Worm (Caenorhabditis elegans) whole organism, L4 larva: ENCODE results near the gene srh-113.

ENCODE experiments used
- T26A8.4 ChIP-seq: fragments of 200-800 bp; sonication (Bioruptor generic); IDR thresholded peaks from 2 replicates; pipeline ENCODE4 v1.3.6; 2022; ENCODE audit warnings: missing genetic modification characterization, missing compliant biosample characterization
- aly-2 ChIP-seq: sonication (generic microtip); optimal IDR thresholded peaks from 2 replicates; lab custom pipeline; 2018; ENCODE audit warnings: missing biosample characterization, missing genetic modification characterization
- ceh-62 ChIP-seq: sonication (generic microtip); optimal IDR thresholded peaks from 2 replicates; lab custom pipeline; 2017; ENCODE audit warnings: missing biosample characterization, missing genetic modification characterization
- daf-16 ChIP-seq, 3 experiments: sonication (generic microtip); optimal IDR thresholded peaks; 2 replicates each; lab custom pipeline; 2016 to 2017; ENCODE audit warnings: missing genetic modification characterization in 3 of 3, missing genetic modification reagents in 3 of 3, mild to moderate bottlenecking in 2 of 3, missing compliant biosample characterization in 2 of 3, missing biosample characterization in 1 of 3, moderate library complexity in 1 of 3
- fkh-10 ChIP-seq: fragments of 150-350 bp; optimal IDR thresholded peaks from 2 replicates; lab custom pipeline; 2014; ENCODE audit warnings: missing biosample characterization, missing genetic modification reagents, missing genetic modification characterization
- lin-15B ChIP-seq: fragments of 150-350 bp; sonication (generic microtip); optimal IDR thresholded peaks from 3 replicates; lab custom pipeline; 2014; ENCODE audit warnings: missing biosample characterization, missing genetic modification characterization
- mdl-1 ChIP-seq, 2 experiments: fragments of 150-350 bp in 1 of 2; sonication (generic microtip) in 1 of 2; optimal IDR thresholded peaks; 2 replicates each; lab custom pipeline; 2014 to 2017; ENCODE audit warnings: missing biosample characterization in 2 of 2, missing genetic modification characterization in 2 of 2
- nhr-6 ChIP-seq: fragments of 150-350 bp; optimal IDR thresholded peaks from 2 replicates; lab custom pipeline; 2014; ENCODE audit warnings: missing biosample characterization, missing genetic modification characterization
- pha-4 ChIP-seq, 2 experiments: fragments of 150-350 bp in 1 of 2; fragments of 200-800 bp in 1 of 2; sonication (Bioruptor generic) in 1 of 2; IDR thresholded peaks in 1 of 2; optimal IDR thresholded peaks in 1 of 2; 2 replicates each; pipeline versions ENCODE4 v1.3.6 to Lab custom; 2014 to 2022; ENCODE audit warnings: missing genetic modification characterization in 2 of 2, missing genetic modification reagents in 2 of 2, missing biosample characterization in 1 of 2, missing compliant biosample characterization in 1 of 2
- skn-1 ChIP-seq: fragments of 150-350 bp; optimal IDR thresholded peaks from 2 replicates; lab custom pipeline; 2014; ENCODE audit warnings: missing biosample characterization, missing genetic modification characterization
- unc-62 ChIP-seq, 3 experiments: fragments of 150-350 bp in 1 of 3; sonication (generic microtip); optimal IDR thresholded peaks in 2 of 3; peaks in 1 of 3; 1 replicate in 1 of 3; 2 replicates in 2 of 3; lab custom pipeline; 2014 to 2017; ENCODE audit warnings: missing biosample characterization in 3 of 3, missing genetic modification characterization in 3 of 3, missing genetic modification reagents in 3 of 3, missing genotype in 1 of 3

DNA sequence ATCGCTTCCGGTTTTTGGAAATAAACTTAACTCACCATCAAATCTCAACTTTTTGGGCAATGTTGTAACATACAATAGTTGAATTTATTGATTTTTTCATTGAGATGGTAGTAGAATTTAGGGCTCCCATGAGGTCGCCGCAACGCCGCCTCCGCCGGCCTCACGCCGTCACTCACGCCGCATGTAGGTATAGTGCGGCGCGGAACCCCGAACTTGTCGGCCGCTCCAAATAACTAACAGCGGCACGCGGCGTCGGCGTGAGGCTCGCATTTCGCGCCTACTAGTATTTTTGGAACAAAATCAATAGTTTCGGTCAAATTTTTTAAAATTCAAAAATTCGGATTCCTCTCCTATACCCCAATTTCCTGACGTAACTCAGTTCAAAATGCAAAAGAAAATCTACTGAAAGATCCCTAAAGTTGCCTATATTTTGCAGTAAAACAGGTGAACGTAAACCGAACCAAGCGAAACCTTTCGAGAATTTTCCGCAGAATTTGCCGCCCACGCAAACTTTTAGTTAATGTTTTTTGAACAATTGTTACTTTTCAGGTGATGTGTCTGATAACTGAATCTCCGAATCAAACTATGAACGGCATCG is 38.6 kb downstream of the srh-113 start, which contains the start of gene Y61B8A.6:
- TF ChIP-seq unc-62 (GFP tag; optimal IDR thresholded peaks at IDR 0.05 in 1 of 2; lab: Kevin White, UChicago): no peak
- no peak for TF ChIP-seq unc-62 (tag; optimal IDR thresholded peaks at IDR 0.05; lab: Kevin White, UChicago)
- no peak for TF ChIP-seq mdl-1 (tag; optimal IDR thresholded peaks at IDR 0.05; lab: Kevin White, UChicago)
- TF ChIP-seq pha-4 (GFP tag; IDR thresholded peaks at IDR 0.05; lab: Robert Waterston, UW): no peak
- no peak for TF ChIP-seq pha-4 (tag; optimal IDR thresholded peaks at IDR 0.05; lab: Kevin White, UChicago)
- TF ChIP-seq nhr-6 (tag; lab: Kevin White, UChicago): no peak
- no peak for TF ChIP-seq ceh-62
- no peak for TF ChIP-seq skn-1 (tag; lab: Kevin White, UChicago)
- TF ChIP-seq T26A8.4: no peak
- no peak for TF ChIP-seq lin-15B (tag; lab: Kevin White, UChicago)
- no peak for TF ChIP-seq fkh-10 (GFP tag; lab: Kevin White, UChicago)
- no peak for TF ChIP-seq aly-2 (tag; lab: Kevin White, UChicago)
- no peak for TF ChIP-seq daf-16 (GFP tag; optimal IDR thresholded peaks at IDR 0.05; lab: Kevin White, UChicago)
- no peak for TF ChIP-seq daf-16 (tag; optimal IDR thresholded peaks at IDR 0.05; lab: Kevin White, UChicago)
